Fruit fly (Drosophila melanogaster): ENCODE measurements around the gene Diap1.

dm6 chr3L:16100059-16100458 is 49.2 kb upstream of the Diap1 start, which contains the start of gene IleRS-m:
- TF ChIP-seq Ets21C (GFP tag; optimal IDR thresholded peaks at IDR 0.05) (no peak), Eip75B (GFP tag; optimal IDR thresholded peaks at IDR 0.05) (no peak), dac (GFP tag; optimal IDR thresholded peaks at IDR 0.05) (no peak), Hr39 (GFP tag; optimal IDR thresholded peaks at IDR 0.05) (no peak), vri (GFP tag; optimal IDR thresholded peaks at IDR 0.05) (no peak), lz (GFP tag; optimal IDR thresholded peaks at IDR 0.05) (no peak)
